Fruit fly (Drosophila melanogaster) whole organism, embryonic: ENCODE data around the gene blot.
A peak's percentile ranks its signal among the peaks of the same experiment; 100 is the strongest.

ENCODE experiments used
- Awh ChIP-seq: fragments of 200-800 bp; sonication (Bioruptor generic); IDR thresholded peaks from 2 replicates; pipeline ENCODE4, ENCODE4 v1.3.6; 2022; ENCODE audit warnings: missing biosample characterization, missing genetic modification characterization
- B-H2 ChIP-seq: fragments of 200-800 bp; sonication (Bioruptor generic); optimal IDR thresholded peaks from 2 replicates; lab custom pipeline; 2018; ENCODE audit warnings: missing biosample characterization, mild to moderate bottlenecking, missing genetic modification characterization
- BEAF-32 ChIP-seq: fragments of 200-800 bp; sonication (Bioruptor generic); optimal IDR thresholded peaks from 3 replicates; lab custom pipeline; 2017; ENCODE audit warnings: missing biosample characterization, missing genetic modification characterization, mild to moderate bottlenecking, moderate library complexity, missing genetic modification reagents
- CG10274 ChIP-seq: fragments of 200-800 bp; sonication (Bioruptor generic); optimal IDR thresholded peaks from 3 replicates; lab custom pipeline; 2017; ENCODE audit warnings: missing biosample characterization, mild to moderate bottlenecking, missing genetic modification characterization
- CG12104 ChIP-seq: fragments of 200-800 bp; sonication (Bioruptor generic); optimal IDR thresholded peaks from 3 replicates; lab custom pipeline; 2016; ENCODE audit warnings: missing biosample characterization, missing genetic modification characterization
- CG12769 ChIP-seq: fragments of 200-800 bp; sonication (Bioruptor generic); optimal IDR thresholded peaks from 2 replicates; lab custom pipeline; 2019; ENCODE audit warnings: missing biosample characterization, mild to moderate bottlenecking, missing genetic modification characterization, moderate library complexity
- CG13424 ChIP-seq: fragments of 200-800 bp; sonication (Bioruptor generic); optimal IDR thresholded peaks from 2 replicates; lab custom pipeline; 2019; ENCODE audit warnings: missing biosample characterization, mild to moderate bottlenecking, missing genetic modification characterization, moderate library complexity
- CG16813 ChIP-seq: fragments of 200-800 bp; sonication (Bioruptor generic); IDR thresholded peaks from 3 replicates; pipeline ENCODE4 v1.3.6; 2022; ENCODE audit warnings: missing biosample characterization, missing genetic modification characterization; ENCODE audit not compliant: partially characterized antibody
- CG2129 ChIP-seq: fragments of 200-800 bp; sonication (Bioruptor generic); IDR thresholded peaks from 2 replicates; pipeline ENCODE4 v1.3.6; 2022; ENCODE audit warnings: missing biosample characterization, missing genetic modification characterization; ENCODE audit not compliant: partially characterized antibody
- CG31365 ChIP-seq: fragments of 200-800 bp; sonication (Bioruptor generic); optimal IDR thresholded peaks from 2 replicates; lab custom pipeline; 2018; ENCODE audit warnings: missing biosample characterization, mild to moderate bottlenecking, missing genetic modification characterization
- CG32532 ChIP-seq: fragments of 200-800 bp; sonication (Bioruptor generic); IDR thresholded peaks from 2 replicates; pipeline ENCODE4 v1.3.6; 2022; ENCODE audit warnings: missing biosample characterization, missing genetic modification characterization
- CG34422 ChIP-seq: fragments of 200-800 bp; sonication (Bioruptor generic); IDR thresholded peaks from 3 replicates; pipeline ENCODE4 v1.3.6; 2022; ENCODE audit warnings: missing biosample characterization, missing genetic modification characterization
- CG42726 ChIP-seq: fragments of 200-800 bp; sonication (Bioruptor generic); IDR thresholded peaks from 2 replicates; pipeline ENCODE4 v1.3.6; 2022; ENCODE audit warnings: missing biosample characterization, missing genetic modification characterization; ENCODE audit not compliant: partially characterized antibody
- CG4328 ChIP-seq: fragments of 200-800 bp; sonication (Bioruptor generic); optimal IDR thresholded peaks from 3 replicates; lab custom pipeline; 2017; ENCODE audit warnings: missing biosample characterization, missing genetic modification reagents, missing genetic modification characterization
- CG6791 ChIP-seq: fragments of 200-800 bp; sonication (Bioruptor generic); IDR thresholded peaks from 3 replicates; pipeline ENCODE4 v1.3.6; 2022; ENCODE audit warnings: missing biosample characterization, missing genetic modification characterization; ENCODE audit not compliant: partially characterized antibody
- CG7839 ChIP-seq: fragments of 200-800 bp; sonication (Bioruptor generic); optimal IDR thresholded peaks from 3 replicates; lab custom pipeline; 2018; ENCODE audit warnings: missing biosample characterization, mild to moderate bottlenecking, missing genetic modification characterization, moderate library complexity
- CG9797 ChIP-seq: fragments of 200-800 bp; sonication (Bioruptor generic); optimal IDR thresholded peaks from 3 replicates; lab custom pipeline; 2018; ENCODE audit warnings: missing biosample characterization, mild to moderate bottlenecking, missing genetic modification characterization
- CTCF ChIP-seq: fragments of 200-800 bp; sonication (Bioruptor generic); optimal IDR thresholded peaks from 2 replicates; lab custom pipeline; 2017; ENCODE audit warnings: missing biosample characterization, mild to moderate bottlenecking, missing genetic modification characterization, moderate library complexity
- Dbx ChIP-seq: fragments of 200-800 bp; sonication (Bioruptor generic); IDR thresholded peaks from 3 replicates; pipeline ENCODE4 v1.3.6; 2022; ENCODE audit warnings: missing biosample characterization, missing genetic modification characterization
- H15 ChIP-seq: fragments of 200-800 bp; sonication (Bioruptor generic); IDR thresholded peaks from 3 replicates; pipeline ENCODE4 v1.3.6; 2022; ENCODE audit warnings: missing biosample characterization, missing genetic modification characterization
- HHEX ChIP-seq: fragments of 200-800 bp; sonication (Bioruptor generic); optimal IDR thresholded peaks from 3 replicates; lab custom pipeline; 2017; ENCODE audit warnings: missing biosample characterization, mild to moderate bottlenecking, missing genetic modification characterization, missing genetic modification reagents
- HmgD ChIP-seq: fragments of 200-800 bp; sonication (Bioruptor generic); optimal IDR thresholded peaks from 3 replicates; lab custom pipeline; 2016; ENCODE audit warnings: missing biosample characterization, missing genetic modification characterization
- Hr78 ChIP-seq, 2 experiments: fragments of 200-800 bp in 1 of 2; fragments of >200 bp in 1 of 2; sonication (Bioruptor generic) in 1 of 2; optimal IDR thresholded peaks; 2 replicates each; lab custom pipeline; 2017 to 2019; ENCODE audit warnings: missing biosample characterization in 2 of 2, missing genetic modification characterization in 2 of 2, mild to moderate bottlenecking in 1 of 2, moderate library complexity in 1 of 2
- MESR4 ChIP-seq: fragments of 200-800 bp; sonication (Bioruptor generic); optimal IDR thresholded peaks from 2 replicates; lab custom pipeline; 2018; ENCODE audit warnings: missing biosample characterization, mild to moderate bottlenecking, missing genetic modification characterization, moderate library complexity
- Med ChIP-seq: fragments of 200-800 bp; sonication (Bioruptor generic); peaks from one replicate; lab custom pipeline; 2016; ENCODE audit warnings: missing biosample characterization, missing genetic modification characterization, mild to moderate bottlenecking, inconsistent platforms, moderate library complexity
- NC2α ChIP-seq: fragments of 200-800 bp; sonication (Bioruptor generic); optimal IDR thresholded peaks from 2 replicates; lab custom pipeline; 2016; ENCODE audit warnings: missing biosample characterization, missing genetic modification characterization
- NK7.1 ChIP-seq: fragments of 200-800 bp; sonication (Bioruptor generic); optimal IDR thresholded peaks from 3 replicates; lab custom pipeline; 2016; ENCODE audit warnings: missing biosample characterization, missing genetic modification characterization
- Nf-YC ChIP-seq: fragments of 200-800 bp; optimal IDR thresholded peaks from 3 replicates; lab custom pipeline; 2019; ENCODE audit warnings: missing biosample characterization, mild to moderate bottlenecking, missing genetic modification characterization, moderate library complexity
- Sox100B ChIP-seq: fragments of 200-800 bp; sonication (Bioruptor generic); optimal IDR thresholded peaks from 3 replicates; lab custom pipeline; 2018; ENCODE audit warnings: missing biosample characterization, mild to moderate bottlenecking, missing genetic modification characterization
- Sry-δ ChIP-seq: fragments of 200-800 bp; sonication (Bioruptor generic); optimal IDR thresholded peaks from 2 replicates; lab custom pipeline; 2016; ENCODE audit warnings: missing biosample characterization, missing genetic modification characterization
- TFAM ChIP-seq: fragments of 200-800 bp; sonication (Bioruptor generic); optimal IDR thresholded peaks from 2 replicates; lab custom pipeline; 2017; ENCODE audit warnings: missing biosample characterization, missing genetic modification characterization, inconsistent platforms
- Vsx1 ChIP-seq: fragments of 200-800 bp; sonication (Bioruptor generic); optimal IDR thresholded peaks from 2 replicates; lab custom pipeline; 2017; ENCODE audit warnings: missing biosample characterization, mild to moderate bottlenecking, missing genetic modification characterization, missing genetic modification reagents
- bsh ChIP-seq, 2 experiments: fragments of 200-800 bp; sonication (Bioruptor generic); optimal IDR thresholded peaks; 2 replicates each; lab custom pipeline; 2017 to 2018; ENCODE audit warnings: mild to moderate bottlenecking in 2 of 2, missing biosample characterization in 2 of 2, missing genetic modification characterization in 2 of 2, moderate library complexity in 1 of 2
- cas ChIP-seq: fragments of 200-800 bp; sonication (Bioruptor generic); IDR thresholded peaks from 2 replicates; pipeline ENCODE4 v1.3.6; 2022; ENCODE audit warnings: missing biosample characterization, missing genetic modification characterization
- chif ChIP-seq, 2 experiments: fragments of 200-800 bp; sonication (Bioruptor generic); optimal IDR thresholded peaks; 3 replicates each; lab custom pipeline; 2016; ENCODE audit warnings: missing biosample characterization in 2 of 2, missing genetic modification characterization in 2 of 2
- eyg ChIP-seq: fragments of 200-800 bp; sonication (Bioruptor generic); optimal IDR thresholded peaks from 3 replicates; lab custom pipeline; 2016; ENCODE audit warnings: missing biosample characterization, missing genetic modification characterization
- inv ChIP-seq: fragments of 200-800 bp; sonication (Bioruptor generic); IDR thresholded peaks from 2 replicates; pipeline ENCODE4 v1.3.6; 2022; ENCODE audit warnings: missing biosample characterization, missing genetic modification characterization; ENCODE audit not compliant: partially characterized antibody
- kah ChIP-seq: fragments of 200-800 bp; sonication (Bioruptor generic); optimal IDR thresholded peaks from 2 replicates; lab custom pipeline; 2018; ENCODE audit warnings: missing biosample characterization, mild to moderate bottlenecking, missing genetic modification characterization
- luna ChIP-seq: fragments of 200-800 bp; sonication (Bioruptor generic); optimal IDR thresholded peaks from 2 replicates; lab custom pipeline; 2016; ENCODE audit warnings: missing biosample characterization, missing genetic modification characterization
- nmo ChIP-seq: fragments of 200-800 bp; sonication (Bioruptor generic); optimal IDR thresholded peaks from 2 replicates; lab custom pipeline; 2018; ENCODE audit warnings: missing biosample characterization, mild to moderate bottlenecking, missing genetic modification characterization, moderate library complexity
- onecut ChIP-seq: fragments of 200-800 bp; sonication (Bioruptor generic); IDR thresholded peaks from 2 replicates; pipeline ENCODE4 v1.3.6; 2022; ENCODE audit warnings: missing biosample characterization, missing genetic modification characterization
- pho ChIP-seq: fragments of 200-800 bp; sonication (Bioruptor generic); optimal IDR thresholded peaks from 2 replicates; lab custom pipeline; 2016; ENCODE audit warnings: missing biosample characterization, missing genetic modification characterization
- rib ChIP-seq: fragments of 200-800 bp; sonication (Bioruptor generic); IDR thresholded peaks from 2 replicates; pipeline ENCODE4 v1.3.6; 2022; ENCODE audit warnings: missing biosample characterization, missing genetic modification characterization
- row ChIP-seq: fragments of 200-800 bp; sonication (Bioruptor generic); IDR thresholded peaks from 3 replicates; pipeline ENCODE4 v1.3.6; 2022; ENCODE audit warnings: missing biosample characterization, missing genetic modification characterization
- vvl ChIP-seq: fragments of 200-800 bp; sonication (Bioruptor generic); IDR thresholded peaks from 2 replicates; pipeline ENCODE4 v1.3.6; 2022; ENCODE audit warnings: missing biosample characterization, missing genetic modification characterization
- wek ChIP-seq: fragments of 200-800 bp; sonication (Bioruptor generic); optimal IDR thresholded peaks from 3 replicates; lab custom pipeline; 2018; ENCODE audit warnings: missing biosample characterization, mild to moderate bottlenecking, missing genetic modification characterization, moderate library complexity

blot gene

dm6 chr3L:17386612-17387382 is 34.5 kb downstream of the blot start (continued):
- no peak for TF ChIP-seq CG12104 (GFP tag; lab: Kevin White, UChicago)
- TF ChIP-seq Awh (GFP tag; lab: Robert Waterston, UW): peak; percentile 28; the same call in 1 of the 2 replicates
- peak; percentile 61 for TF ChIP-seq CG12769 (tag; lab: Kevin White, UChicago)
- no peak for TF ChIP-seq luna (GFP tag; lab: Kevin White, UChicago)
- TF ChIP-seq HmgD (GFP tag; lab: Kevin White, UChicago): no peak
- no peak for TF ChIP-seq HHEX (GFP tag; lab: Kevin White, UChicago)
- 0 out of 2 replicates have a peak, but pooled peaks have one; percentile 5 for TF ChIP-seq CG32532 (GFP tag; lab: Robert Waterston, UW)
- peak in 1 of 2 experiments; percentile 59 for TF ChIP-seq Hr78 (GFP tag; optimal IDR thresholded peaks at IDR 0.05; lab: Kevin White, UChicago)

- TF ChIP-seq wek (GFP tag; lab: Kevin White, UChicago) (no peak), Sry-δ (no peak), CG6791 (0 out of 3 replicates have a peak, but pooled peaks have one; percentile 15), CG9797 (no peak), rib (GFP tag; lab: Robert Waterston, UW) (no peak), eyg (GFP tag; lab: Kevin White, UChicago) (no peak), BEAF-32 (no peak), nmo (no peak), Vsx1 (GFP tag; lab: Kevin White, UChicago) (no peak), Dbx (GFP tag; lab: Robert Waterston, UW) (0 out of 3 replicates have a peak, but pooled peaks have one; percentile 42), inv (no peak), chif (GFP tag; optimal IDR thresholded peaks at IDR 0.05; lab: Kevin White, UChicago) (no peak), onecut (no peak), NC2α (GFP tag; lab: Kevin White, UChicago) (no peak), row (GFP tag; lab: Robert Waterston, UW) (no peak), HHEX (GFP tag; lab: Kevin White, UChicago) (no peak), CG34422 (GFP tag; lab: Robert Waterston, UW) (no peak), CG31365 (tag; lab: Kevin White, UChicago) (no peak), vvl (GFP tag; lab: Robert Waterston, UW) (no peak), pho (GFP tag; lab: Kevin White, UChicago) (no peak), kah (no peak), CG2129 (GFP tag; lab: Robert Waterston, UW) (no peak), bsh (GFP tag; optimal IDR thresholded peaks at IDR 0.05; lab: Kevin White, UChicago) (no peak), TFAM (GFP tag; lab: Kevin White, UChicago) (no peak), CG4328 (GFP tag; lab: Kevin White, UChicago) (no peak), H15 (GFP tag; lab: Robert Waterston, UW) (0 out of 3 replicates have a peak, but pooled peaks have one; percentile 13), Med (GFP tag; lab: Kevin White, UChicago) (peak; percentile 33), CG16813 (GFP tag; lab: Robert Waterston, UW) (no peak), Nf-YC (tag; lab: Kevin White, UChicago) (no peak), cas (GFP tag; lab: Robert Waterston, UW) (no peak), CG7839 (tag; lab: Kevin White, UChicago) (no peak), Sox100B (GFP tag; lab: Kevin White, UChicago) (no peak), MESR4 (GFP tag; lab: Kevin White, UChicago) (no peak), B-H2 (GFP tag; lab: Kevin White, UChicago) (no peak), CG10274 (GFP tag; lab: Kevin White, UChicago) (no peak), CG13424 (tag; lab: Kevin White, UChicago) (no peak), NK7.1 (no peak), CG42726 (GFP tag; lab: Robert Waterston, UW) (no peak), CTCF (GFP tag; lab: Kevin White, UChicago) (peak; percentile 65)
Observed at dm6 chr3L:17383714-17384113, 37.6 kb downstream of the blot start.
